Worm (Caenorhabditis elegans) whole organism, young adult: ENCODE results near the gene dot-1.3.

Source experiments
- B0035.1 ChIP-seq: sonication (generic microtip); optimal IDR thresholded peaks from 2 replicates; lab custom pipeline; 2016; ENCODE audit warnings: missing genetic modification characterization, mild to moderate bottlenecking, missing compliant biosample characterization, missing genotype, missing genetic modification reagents
- B0336.3 ChIP-seq: fragments of 200-800 bp; sonication (Bioruptor generic); IDR thresholded peaks from 2 replicates; pipeline ENCODE4 v1.3.6; 2022; ENCODE audit warnings: missing genetic modification characterization, missing compliant biosample characterization
- D2030.7 ChIP-seq: fragments of 200-800 bp; sonication (Bioruptor generic); IDR thresholded peaks from 2 replicates; pipeline ENCODE4 v1.3.6; 2022; ENCODE audit warnings: missing genetic modification reagents, missing genetic modification characterization, missing compliant biosample characterization
- F22D6.2 ChIP-seq: sonication (generic microtip); optimal IDR thresholded peaks from 2 replicates; lab custom pipeline; 2016; ENCODE audit warnings: mild to moderate bottlenecking, missing genetic modification characterization, missing compliant biosample characterization
- F39B2.1 ChIP-seq: fragments of 200-800 bp; sonication (Bioruptor generic); IDR thresholded peaks from 2 replicates; pipeline ENCODE4 v1.3.6; 2022; ENCODE audit warnings: missing genetic modification reagents, missing genetic modification characterization, missing compliant biosample characterization
- F57A8.1 ChIP-seq: fragments of 200-800 bp; sonication (Bioruptor generic); optimal IDR thresholded peaks from 2 replicates; lab custom pipeline; 2018; ENCODE audit warnings: mild to moderate bottlenecking, missing genetic modification characterization, moderate library complexity, missing compliant biosample characterization
- F57C9.4 ChIP-seq: sonication (generic microtip); optimal IDR thresholded peaks from 2 replicates; lab custom pipeline; 2017; ENCODE audit warnings: mild to moderate bottlenecking, missing genetic modification characterization, missing compliant biosample characterization
- K11D2.4 ChIP-seq: fragments of 200-800 bp; sonication (Bioruptor generic); IDR thresholded peaks from 2 replicates; pipeline ENCODE4 v1.3.6; 2022; ENCODE audit warnings: missing genetic modification reagents, missing genetic modification characterization, missing compliant biosample characterization
- K12H6.12 ChIP-seq: fragments of 200-800 bp; sonication (Bioruptor generic); optimal IDR thresholded peaks from 2 replicates; lab custom pipeline; 2018; ENCODE audit warnings: mild to moderate bottlenecking, missing genetic modification characterization, missing compliant biosample characterization
- T07F8.4 ChIP-seq: sonication (generic microtip); optimal IDR thresholded peaks from 2 replicates; lab custom pipeline; 2016; ENCODE audit warnings: mild to moderate bottlenecking, missing genetic modification characterization, moderate library complexity, missing compliant biosample characterization
- Y79H2A.3 ChIP-seq: fragments of 200-800 bp; sonication (Bioruptor generic); conservative IDR thresholded peaks from 2 replicates; pipeline ENCODE4 v1.3.6; 2022; ENCODE audit warnings: missing genetic modification reagents, missing genetic modification characterization, missing compliant biosample characterization
- aptf-2 ChIP-seq: fragments of 200-800 bp; sonication (Bioruptor generic); conservative IDR thresholded peaks from 2 replicates; pipeline ENCODE4 v1.3.6; 2022; ENCODE audit warnings: missing genetic modification reagents, missing genetic modification characterization, missing compliant biosample characterization
- atf-7 ChIP-seq: sonication (generic microtip); optimal IDR thresholded peaks from 2 replicates; lab custom pipeline; 2017; ENCODE audit warnings: mild to moderate bottlenecking, missing genetic modification characterization, missing compliant biosample characterization
- athp-1 ChIP-seq: sonication (generic microtip); optimal IDR thresholded peaks from 2 replicates; lab custom pipeline; 2017; ENCODE audit warnings: mild to moderate bottlenecking, missing genetic modification characterization, missing compliant biosample characterization
- cebp-1 ChIP-seq, 2 experiments: fragments of 200-800 bp in 1 of 2; sonication (Bioruptor generic) in 1 of 2; sonication (generic microtip) in 1 of 2; IDR thresholded peaks in 1 of 2; optimal IDR thresholded peaks in 1 of 2; 2 replicates each; pipeline versions ENCODE4 v1.3.6 to Lab custom; 2017 to 2022; ENCODE audit warnings: missing compliant biosample characterization in 2 of 2, missing genetic modification characterization in 2 of 2, mild to moderate bottlenecking in 1 of 2, missing genetic modification reagents in 1 of 2, moderate library complexity in 1 of 2
- cebp-2 ChIP-seq: fragments of 200-800 bp; sonication (Bioruptor generic); IDR thresholded peaks from 2 replicates; pipeline ENCODE4 v1.3.6; 2022; ENCODE audit warnings: missing genetic modification characterization, missing compliant biosample characterization
- ceh-79 ChIP-seq: sonication (generic microtip); optimal IDR thresholded peaks from 2 replicates; lab custom pipeline; 2017; ENCODE audit warnings: mild to moderate bottlenecking, missing genetic modification characterization, missing compliant biosample characterization
- ceh-91 ChIP-seq: fragments of 200-800 bp; sonication (Bioruptor generic); IDR thresholded peaks from 2 replicates; pipeline ENCODE4 v1.3.6; 2022; ENCODE audit warnings: missing genetic modification reagents, missing genetic modification characterization, missing compliant biosample characterization
- lir-1 ChIP-seq: fragments of 200-800 bp; sonication (Bioruptor generic); conservative IDR thresholded peaks from 2 replicates; pipeline ENCODE4 v1.3.6; 2022; ENCODE audit warnings: missing genetic modification reagents, missing genetic modification characterization, missing compliant biosample characterization
- madf-10 ChIP-seq: sonication (generic microtip); optimal IDR thresholded peaks from 2 replicates; lab custom pipeline; 2016; ENCODE audit warnings: mild to moderate bottlenecking, missing genetic modification characterization, missing compliant biosample characterization
- nfya-1 ChIP-seq: sonication (generic microtip); optimal IDR thresholded peaks from 2 replicates; lab custom pipeline; 2017; ENCODE audit warnings: antibody characterized with exemption, missing compliant biosample characterization, missing genetic modification characterization, borderline replicate concordance; ENCODE audit not compliant: insufficient read depth
- nhr-120 ChIP-seq: fragments of 200-800 bp; sonication (Bioruptor generic); IDR thresholded peaks from 2 replicates; pipeline ENCODE4 v1.3.6; 2022; ENCODE audit warnings: missing genetic modification characterization, missing compliant biosample characterization
- nhr-80 ChIP-seq: sonication (generic microtip); optimal IDR thresholded peaks from 2 replicates; lab custom pipeline; 2016; ENCODE audit warnings: missing genetic modification characterization, missing compliant biosample characterization
- nhr-90 ChIP-seq: sonication (generic microtip); optimal IDR thresholded peaks from 2 replicates; lab custom pipeline; 2016; ENCODE audit warnings: missing genotype, mild to moderate bottlenecking, missing genetic modification characterization, missing compliant biosample characterization
- rec-8 ChIP-seq, 2 experiments: sonication (generic microtip); optimal IDR thresholded peaks; 2 replicates each; lab custom pipeline; 2016; ENCODE audit warnings: mild to moderate bottlenecking in 2 of 2, missing genetic modification characterization in 2 of 2, missing genetic modification reagents in 2 of 2, missing genotype in 2 of 2, missing biosample characterization in 1 of 2, missing compliant biosample characterization in 1 of 2, moderate library complexity in 1 of 2
- snpc-3.4 ChIP-seq: sonication (generic microtip); optimal IDR thresholded peaks from 2 replicates; lab custom pipeline; 2017; ENCODE audit warnings: missing genetic modification characterization, mild to moderate bottlenecking, missing compliant biosample characterization, antibody characterized with exemption, moderate library complexity, missing genotype, missing genetic modification reagents
- sptf-2 ChIP-seq: fragments of 200-800 bp; sonication (Bioruptor generic); optimal IDR thresholded peaks from 2 replicates; lab custom pipeline; 2018; ENCODE audit warnings: mild to moderate bottlenecking, missing genetic modification characterization, missing compliant biosample characterization
- tbp1 ChIP-seq: fragments of 200-800 bp; sonication (Bioruptor generic); optimal IDR thresholded peaks from 2 replicates; lab custom pipeline; 2018; ENCODE audit warnings: mild to moderate bottlenecking, missing genetic modification characterization, missing compliant biosample characterization
- unc-130 ChIP-seq: sonication (generic microtip); optimal IDR thresholded peaks from 2 replicates; lab custom pipeline; 2016; ENCODE audit warnings: missing genetic modification reagents, missing genetic modification characterization, missing compliant biosample characterization
- zim-3 ChIP-seq: sonication (generic microtip); optimal IDR thresholded peaks from 2 replicates; lab custom pipeline; 2017; ENCODE audit warnings: mild to moderate bottlenecking, missing genetic modification characterization, moderate library complexity, missing compliant biosample characterization
- ztf-22 ChIP-seq: fragments of 200-800 bp; sonication (Bioruptor generic); optimal IDR thresholded peaks from 2 replicates; lab custom pipeline; 2018; ENCODE audit warnings: mild to moderate bottlenecking, missing genetic modification characterization, moderate library complexity, missing compliant biosample characterization
- ztf-26 ChIP-seq: sonication (generic microtip); optimal IDR thresholded peaks from 2 replicates; lab custom pipeline; 2017; ENCODE audit warnings: missing genetic modification characterization, missing compliant biosample characterization
- ztf-3 ChIP-seq: fragments of 200-800 bp; sonication (Bioruptor generic); optimal IDR thresholded peaks from 2 replicates; lab custom pipeline; 2018; ENCODE audit warnings: mild to moderate bottlenecking, missing genetic modification characterization, missing compliant biosample characterization

dot-1.3 gene

ce11 chrX:12290539-12290938 is 12.1 kb downstream of the dot-1.3 start, which contains the start of gene C04B4.4:
Gene C04B4.4, plus strand, starts transcription at chrX:12290839.
- TF ChIP-seq tbp1 (GFP tag; lab: Kevin White, UChicago): no peak
- TF ChIP-seq nhr-90 (tag; lab: Kevin White, UChicago): no peak
- TF ChIP-seq aptf-2: no peak
- no peak for TF ChIP-seq K11D2.4 (GFP tag; lab: Robert Waterston, UW)
- no peak for TF ChIP-seq ceh-79 (tag; lab: Kevin White, UChicago)
- no peak for TF ChIP-seq ztf-26 (tag; lab: Kevin White, UChicago)
- TF ChIP-seq cebp-1 (GFP tag; IDR thresholded peaks at IDR 0.05; lab: Robert Waterston, UW): no peak
- TF ChIP-seq cebp-1 (tag; optimal IDR thresholded peaks at IDR 0.05; lab: Kevin White, UChicago): no peak
- no peak for TF ChIP-seq nhr-120 (GFP tag; lab: Robert Waterston, UW)
- no peak for TF ChIP-seq rec-8 (tag; optimal IDR thresholded peaks at IDR 0.05; lab: Kevin White, UChicago)

ce11 chrX:12288254-12288653 is 14.4 kb downstream of the dot-1.3 start, which contains the start of gene C04B4.5:
Gene C04B4.5, minus strand, starts transcription at chrX:12288354.
- TF ChIP-seq ztf-22: no peak
- TF ChIP-seq cebp-2 (GFP tag; lab: Robert Waterston, UW): no peak
- no peak for TF ChIP-seq snpc-3.4
- TF ChIP-seq ztf-26 (tag; lab: Kevin White, UChicago): no peak
- TF ChIP-seq atf-7 (tag; lab: Kevin White, UChicago): no peak
- no peak for TF ChIP-seq unc-130 (GFP tag; lab: Kevin White, UChicago)
- no peak for TF ChIP-seq D2030.7
- TF ChIP-seq nhr-80 (tag; lab: Kevin White, UChicago): no peak
- no peak for TF ChIP-seq zim-3
- TF ChIP-seq F57A8.1: no peak
- no peak for TF ChIP-seq Y79H2A.3 (GFP tag; lab: Robert Waterston, UW)

- no peak for TF ChIP-seq B0336.3
- no peak for TF ChIP-seq madf-10 (tag; lab: Kevin White, UChicago)
- TF ChIP-seq F57C9.4 (tag; lab: Kevin White, UChicago): no peak
- TF ChIP-seq ztf-3 (GFP tag; lab: Kevin White, UChicago): no peak
- no peak for TF ChIP-seq T07F8.4
- no peak for TF ChIP-seq athp-1
- TF ChIP-seq ceh-91 (GFP tag; lab: Robert Waterston, UW): no peak
- no peak for TF ChIP-seq lir-1 (GFP tag; lab: Robert Waterston, UW)
- no peak for TF ChIP-seq cebp-2 (GFP tag; lab: Robert Waterston, UW)
- no peak for TF ChIP-seq nfya-1 (tag; lab: Kevin White, UChicago)
- no peak for TF ChIP-seq sptf-2 (GFP tag; lab: Kevin White, UChicago)
- TF ChIP-seq K11D2.4 (GFP tag; lab: Robert Waterston, UW): no peak
- no peak for TF ChIP-seq ceh-79 (tag; lab: Kevin White, UChicago)
- TF ChIP-seq B0035.1: no peak
- TF ChIP-seq K12H6.12 (tag; lab: Kevin White, UChicago): no peak
- no peak for TF ChIP-seq F22D6.2 (tag; lab: Kevin White, UChicago)
- TF ChIP-seq F39B2.1 (GFP tag; lab: Robert Waterston, UW): no peak
Measured at ce11 chrX:12285496-12285895, 17.2 kb downstream of the dot-1.3 start, which contains the start of gene lips-2. Gene lips-2, plus strand, starts transcription at chrX:12285796.

- no peak for TF ChIP-seq sptf-2 (GFP tag; lab: Kevin White, UChicago)
Measured at ce11 chrX:12284161-12284560, 18.5 kb downstream of the dot-1.3 start.
